Worm (Caenorhabditis elegans): Measurements from ENCODE around the gene evl-20.

evl-20 gene

ce11 chrII:8442176-8442575 is 1.9 kb upstream of the evl-20 start (continued):
- TF ChIP-seq madf-5 (GFP tag; IDR thresholded peaks at IDR 0.05) (no peak), nhr-48 (tag; optimal IDR thresholded peaks at IDR 0.05) (no peak), ceh-20 (GFP tag; IDR thresholded peaks at IDR 0.05) (0 out of 2 replicates have a peak, but pooled peaks have one; percentile 12), arid-1 (GFP tag; conservative IDR thresholded peaks at IDR 0.05) (no peak), daf-8 (GFP tag; IDR thresholded peaks at IDR 0.05) (no peak), tag-97 (GFP tag; IDR thresholded peaks at IDR 0.05) (no peak), lin-1 (GFP tag; IDR thresholded peaks at IDR 0.05) (no peak), rbr-2 (tag; optimal IDR thresholded peaks at IDR 0.05) (peak; percentile 32), snpc-4 (tag; optimal IDR thresholded peaks at IDR 0.05) (no peak), F26F4.8 (GFP tag; conservative IDR thresholded peaks at IDR 0.05) (no peak), dve-1 (tag; optimal IDR thresholded peaks at IDR 0.05; ENCODE audit: insufficient read depth) (peak; percentile 46), set-16 (GFP tag; IDR thresholded peaks at IDR 0.05) (no peak), lin-38 (GFP tag; IDR thresholded peaks at IDR 0.05) (peak; percentile 60), F44E2.7 (GFP tag; IDR thresholded peaks at IDR 0.05) (no peak), mes-2 (tag; optimal IDR thresholded peaks at IDR 0.05; ENCODE audit: poor library complexity, severe bottlenecking) (peak; percentile 69)

- 0 out of 2 replicates have a peak, but pooled peaks have one; percentile 10 for TF ChIP-seq snpc-1.2 (GFP tag; IDR thresholded peaks at IDR 0.05)
- TF ChIP-seq T26A8.4 (GFP tag; IDR thresholded peaks at IDR 0.05), result no peak
Observed at ce11 chrII:8442717-8443223, 1.3 kb upstream of the evl-20 start, which contains the start of gene eif-3.G. Gene eif-3.G, plus strand, starts transcription at chrII:8442767.

ce11 chrII:8446731-8447130 is 2.6 kb downstream of the evl-20 start, which contains the start of gene cut-3:
Gene cut-3, minus strand, starts transcription at chrII:8446831.
- no peak for TF ChIP-seq ZK337.2 (GFP tag; IDR thresholded peaks at IDR 0.05)
- no peak for TF ChIP-seq ztf-7 (tag; optimal IDR thresholded peaks at IDR 0.05)
- no peak for TF ChIP-seq tag-97 (GFP tag; IDR thresholded peaks at IDR 0.05)
- TF ChIP-seq madf-5 (GFP tag; IDR thresholded peaks at IDR 0.05), result no peak
- TF ChIP-seq fkh-10 (GFP tag; optimal IDR thresholded peaks at IDR 0.05), result no peak
- no peak for TF ChIP-seq skn-1 (tag; optimal IDR thresholded peaks at IDR 0.05)
- no peak for TF ChIP-seq Y48G9A.11 (GFP tag; IDR thresholded peaks at IDR 0.05)
- TF ChIP-seq mxl-3 (GFP tag; optimal IDR thresholded peaks at IDR 0.05), result no peak
- TF ChIP-seq F37D6.2 (tag; optimal IDR thresholded peaks at IDR 0.05), result no peak
- no peak for TF ChIP-seq F10B5.3 (tag; optimal IDR thresholded peaks at IDR 0.05)
- no peak for TF ChIP-seq lin-39 (tag; optimal IDR thresholded peaks at IDR 0.05)
- no peak for TF ChIP-seq nhr-10 (tag; optimal IDR thresholded peaks at IDR 0.05)
- no peak for TF ChIP-seq nhr-28 (tag; optimal IDR thresholded peaks at IDR 0.05)
- no peak for TF ChIP-seq rbr-2 (tag; optimal IDR thresholded peaks at IDR 0.05)
- no peak for TF ChIP-seq lsy-2 (tag; optimal IDR thresholded peaks at IDR 0.05)
- no peak for TF ChIP-seq attf-4 (tag; optimal IDR thresholded peaks at IDR 0.05)
- TF ChIP-seq zip-2 (tag; optimal IDR thresholded peaks at IDR 0.05), result no peak
- no peak for TF ChIP-seq zfp-2 (tag; optimal IDR thresholded peaks at IDR 0.05)
- TF ChIP-seq nhr-76 (tag; optimal IDR thresholded peaks at IDR 0.05), result no peak

- TF ChIP-seq F49E8.2 (tag; optimal IDR thresholded peaks at IDR 0.05; ENCODE audit: borderline replicate concordance) (no peak), ceh-62 (tag; optimal IDR thresholded peaks at IDR 0.05) (no peak), dmd-6 (GFP tag; IDR thresholded peaks at IDR 0.05) (peak; percentile 34; the same call in 1 of the 2 replicates), pqm-1 (tag; optimal IDR thresholded peaks at IDR 0.05) (peak; percentile 27), hif-1 (tag; optimal IDR thresholded peaks at IDR 0.05) (peak in 1 of 2 experiments; percentile 48), Y105C5A.15 (GFP tag; IDR thresholded peaks at IDR 0.05) (no peak), sdz-12 (GFP tag; optimal IDR thresholded peaks at IDR 0.05) (no peak), madf-9 (GFP tag; conservative IDR thresholded peaks at IDR 0.05) (no peak), ceh-82 (tag; optimal IDR thresholded peaks at IDR 0.05) (no peak), nhr-28 (tag; optimal IDR thresholded peaks at IDR 0.05) (peak; percentile 64), zag-1 (tag; optimal IDR thresholded peaks at IDR 0.05) (no peak), lsy-2 (tag; optimal IDR thresholded peaks at IDR 0.05) (no peak)
Observed at ce11 chrII:8449660-8450118, 5.6 kb downstream of the evl-20 start, which contains the start of gene F22B5.4. Gene F22B5.4, plus strand, starts transcription at chrII:8449710.

Measured in whole organism, L4 larva.